Worm (Caenorhabditis elegans) whole organism, L4/young adult: Measurements from ENCODE around the gene R148.3.

Experiments used
- W03F9.2 ChIP-seq: fragments of 150-350 bp; optimal IDR thresholded peaks from 2 replicates; lab custom pipeline; 2014; ENCODE audit warnings: missing biosample characterization, missing genetic modification characterization
- him-1 ChIP-seq: sonication (generic microtip); optimal IDR thresholded peaks from 2 replicates; lab custom pipeline; 2016; ENCODE audit warnings: missing genotype, missing genetic modification reagents, missing genetic modification characterization, missing compliant biosample characterization

- no peak for TF ChIP-seq him-1 (tag; lab: Kevin White, UChicago)
- no peak for TF ChIP-seq W03F9.2 (tag; lab: Kevin White, UChicago)
These were observed 37.0 kb upstream of the R148.3 start for ce11 chrIII:3138087-3138486.
